Fruit fly (Drosophila melanogaster) whole organism, larva: Measurements from ENCODE around the gene SPE.
A peak's percentile ranks its signal among the peaks of the same experiment; 100 is the strongest.

Experiments
- noc ChIP-seq: fragments of 200-800 bp; sonication (Bioruptor generic); optimal IDR thresholded peaks from 3 replicates; lab custom pipeline; 2019; ENCODE audit warnings: missing biosample characterization, mild to moderate bottlenecking, missing genetic modification characterization, moderate library complexity

Gene SPE

dm6 chr3R:23685955-23686354, at the start of gene SPE:
Gene SPE, plus strand, starts transcription at chr3R:23686255.
- TF ChIP-seq noc (tag; lab: Kevin White, UChicago), result no peak

DNA sequence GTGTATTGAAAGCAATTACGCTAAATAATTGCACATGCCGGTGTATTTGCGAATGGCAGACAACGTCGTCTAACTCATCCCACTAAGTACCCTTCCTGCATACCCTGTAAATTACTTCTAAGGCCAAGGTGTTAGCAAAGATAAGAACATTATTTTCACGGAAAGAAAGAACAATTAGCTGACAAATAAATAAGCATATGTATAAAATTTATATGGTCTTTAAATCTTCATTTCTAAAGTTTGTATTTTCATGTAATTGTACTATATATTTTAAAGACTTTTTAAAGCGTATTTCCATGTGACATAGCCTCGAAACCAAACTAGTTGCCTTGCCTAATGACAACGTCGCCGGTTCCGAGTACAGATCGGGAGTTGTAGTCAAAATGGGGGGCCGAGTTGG, 48.8 kb upstream of the SPE start:
- no peak for TF ChIP-seq noc (tag; lab: Kevin White, UChicago)

- no peak for TF ChIP-seq noc (tag; lab: Kevin White, UChicago)
These were observed 47.7 kb upstream of the SPE start for dm6 chr3R:23638351-23638750.

dm6 chr3R:23639583-23639982, 46.5 kb upstream of the SPE start:
- no peak for TF ChIP-seq noc (tag; lab: Kevin White, UChicago)

DNA sequence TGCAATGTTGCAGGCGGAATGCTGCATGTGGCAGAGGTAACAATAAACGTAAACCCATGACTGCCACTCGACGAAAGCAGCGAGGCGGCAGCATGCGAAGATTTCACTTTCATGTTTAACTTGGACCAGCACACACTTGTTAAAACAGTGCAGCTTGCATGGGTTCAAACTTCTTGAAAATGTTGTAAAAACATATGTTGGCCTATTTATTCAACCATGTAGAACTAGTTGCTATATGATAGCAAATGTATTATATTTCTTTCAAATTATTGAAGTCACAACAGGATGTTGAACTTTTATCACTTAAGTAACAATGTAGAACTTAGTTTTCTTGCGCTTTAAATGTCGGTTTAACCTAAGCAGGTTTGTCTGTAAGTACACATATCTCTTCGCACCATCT, 43.2 kb upstream of the SPE start:
- no peak for TF ChIP-seq noc (tag; lab: Kevin White, UChicago)

DNA sequence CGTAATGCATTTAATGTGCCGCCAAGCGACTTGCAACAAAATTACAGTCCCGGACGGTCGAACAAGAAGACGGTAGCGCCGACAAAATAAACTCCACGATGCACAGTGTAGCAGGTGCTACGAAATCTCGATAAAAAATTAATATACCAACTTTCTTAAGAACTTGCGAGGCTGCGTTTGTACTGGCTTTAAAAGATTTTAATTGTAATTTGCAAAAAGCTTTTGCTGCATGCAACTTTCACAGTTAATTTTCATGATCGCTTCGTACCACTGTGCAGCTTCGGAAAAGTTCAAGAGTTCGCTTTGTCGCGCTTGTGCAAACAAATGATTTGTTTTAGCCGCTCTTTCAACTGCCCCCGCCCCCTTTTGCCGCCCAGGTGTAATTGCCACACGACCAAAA, 39.9 kb upstream of the SPE start:
- TF ChIP-seq noc (tag; lab: Kevin White, UChicago), result no peak

dm6 chr3R:23649831-23650230, 36.2 kb upstream of the SPE start:
- TF ChIP-seq noc (tag; lab: Kevin White, UChicago), result no peak

DNA sequence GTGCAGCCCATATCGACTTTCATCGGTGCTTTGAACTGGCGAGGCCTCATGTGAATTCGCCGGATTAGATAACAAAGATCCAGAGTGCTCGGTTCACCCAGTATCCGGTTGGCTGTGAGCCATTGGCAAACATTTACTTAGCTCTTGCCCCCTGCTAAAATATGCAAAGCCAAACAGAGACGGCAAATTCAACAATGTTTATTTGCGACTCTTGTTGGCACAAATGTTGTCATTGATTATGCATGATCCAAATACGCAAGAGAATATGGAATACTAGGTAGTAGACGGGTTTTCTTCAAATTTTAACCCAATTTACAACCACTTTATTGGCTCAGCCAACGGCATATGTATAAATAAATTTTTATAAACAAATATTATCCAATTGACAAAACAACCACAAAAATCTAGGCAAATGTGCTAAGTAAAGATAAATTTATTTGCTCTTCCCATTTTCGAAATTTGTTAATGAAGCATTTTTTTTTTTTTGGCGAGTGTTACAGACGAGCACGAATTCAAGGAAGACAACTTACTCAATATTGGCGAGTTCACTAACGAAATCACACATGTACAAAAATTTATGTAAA, 33.4 kb upstream of the SPE start:
- peak; percentile 89 for TF ChIP-seq noc (tag; lab: Kevin White, UChicago)

DNA sequence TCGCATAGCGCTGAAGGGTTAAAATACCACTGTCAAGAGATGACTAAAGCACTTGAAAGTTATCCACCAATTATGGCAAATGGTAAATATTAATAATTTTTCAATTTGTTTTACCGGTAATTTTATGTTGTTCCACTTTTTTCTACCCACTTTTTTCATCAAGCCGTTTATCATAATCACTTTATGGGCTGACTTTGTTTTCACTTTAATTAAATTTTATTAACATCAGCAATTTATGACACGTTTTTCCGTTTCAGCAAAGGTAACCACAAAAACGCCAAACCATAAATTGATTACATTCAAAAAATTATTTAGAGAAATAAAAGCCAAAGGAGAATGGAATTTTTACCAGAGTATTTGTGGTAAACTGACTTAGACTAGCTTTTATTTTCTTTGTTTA, 30.6 kb upstream of the SPE start:
- no peak for TF ChIP-seq noc (tag; lab: Kevin White, UChicago)

- TF ChIP-seq noc (tag; lab: Kevin White, UChicago), result peak; percentile 58
These were observed 28.4 kb upstream of the SPE start for dm6 chr3R:23657357-23658318.

dm6 chr3R:23658948-23659347, 27.1 kb upstream of the SPE start:
- no peak for TF ChIP-seq noc (tag; lab: Kevin White, UChicago)

DNA sequence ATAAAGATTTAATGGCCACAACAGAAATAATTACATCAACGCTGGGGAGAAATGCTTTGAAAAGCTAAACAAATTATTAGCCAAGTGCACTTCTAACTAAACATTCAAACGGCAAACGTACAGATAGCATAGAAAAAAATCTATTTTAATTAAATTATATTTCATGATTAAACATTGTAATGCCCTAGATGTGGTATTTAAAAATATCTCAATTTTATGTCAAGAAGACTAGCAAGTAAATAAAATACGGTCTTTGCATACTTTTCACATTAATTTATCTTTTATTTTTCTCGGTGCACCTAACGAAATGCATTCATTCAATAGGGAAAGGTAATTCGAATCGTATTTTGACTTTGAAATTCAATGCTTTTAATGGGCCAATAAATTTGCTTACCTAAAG, 26.5 kb upstream of the SPE start:
- TF ChIP-seq noc (tag; lab: Kevin White, UChicago), result no peak

DNA sequence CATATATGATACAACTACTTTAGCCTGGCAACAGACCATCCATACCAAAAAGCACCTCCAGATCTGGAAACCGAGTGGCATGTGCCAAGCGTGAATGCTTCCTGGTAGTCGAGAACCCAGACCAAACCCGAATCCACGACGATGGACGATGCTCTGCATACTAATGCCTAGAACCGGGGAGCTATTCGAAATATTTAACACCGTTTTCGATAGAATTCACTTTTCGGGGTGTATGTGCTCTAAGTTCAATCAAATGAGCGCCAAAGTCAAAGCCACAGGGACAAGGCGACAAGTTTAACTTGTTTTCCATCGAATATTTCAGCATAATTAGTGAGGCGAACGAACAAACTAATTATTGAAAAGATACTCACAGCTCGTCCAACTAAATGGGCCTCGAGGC, 23.3 kb upstream of the SPE start:
- TF ChIP-seq noc (tag; lab: Kevin White, UChicago), result no peak

dm6 chr3R:23664437-23664836, 21.6 kb upstream of the SPE start:
- no peak for TF ChIP-seq noc (tag; lab: Kevin White, UChicago)

DNA sequence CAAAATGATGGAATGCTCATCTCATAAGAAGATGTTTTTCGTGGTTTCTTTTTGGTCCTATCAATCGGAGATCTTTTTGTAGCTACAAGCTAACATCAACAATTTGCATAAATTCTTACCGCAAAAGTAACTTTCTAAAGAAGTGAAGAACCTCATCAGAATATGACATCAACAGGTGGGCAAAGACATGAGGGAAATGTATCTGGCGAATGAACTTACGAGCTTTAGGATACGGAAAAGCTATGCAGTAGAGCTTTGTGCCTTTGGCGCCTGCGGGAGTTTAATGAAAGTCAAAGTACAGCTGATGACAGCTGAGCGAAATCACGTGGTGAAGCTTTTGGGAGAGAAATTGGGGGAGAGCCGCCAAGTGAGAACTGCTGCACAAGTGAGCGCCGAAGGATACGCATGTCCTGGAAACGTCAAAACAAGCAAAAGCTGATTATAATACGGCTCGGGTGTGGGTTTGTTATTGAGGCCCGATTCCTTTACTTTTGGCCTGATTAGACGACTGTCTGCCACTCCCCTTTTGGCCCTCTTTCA, 19.3 kb upstream of the SPE start:
- no peak for TF ChIP-seq noc (tag; lab: Kevin White, UChicago)

DNA sequence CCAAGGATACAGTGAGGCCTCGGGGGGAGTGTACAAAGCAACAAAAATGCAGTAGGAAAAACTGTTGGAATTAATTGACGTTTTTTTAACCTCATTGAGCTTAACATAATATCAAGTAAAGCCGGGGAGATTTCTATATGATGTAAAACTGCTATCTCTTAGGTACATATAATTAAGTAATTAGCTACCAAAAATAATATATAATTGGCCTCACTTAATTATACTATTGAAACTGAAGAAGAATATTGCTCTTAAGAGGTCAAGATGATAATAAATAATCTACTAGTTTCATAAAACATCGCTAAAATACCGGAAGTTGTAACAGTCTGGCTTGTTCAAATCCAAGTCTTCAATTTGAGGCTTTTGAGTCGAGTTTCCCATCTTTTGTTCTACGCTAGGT, 18.6 kb upstream of the SPE start:
- no peak for TF ChIP-seq noc (tag; lab: Kevin White, UChicago)

DNA sequence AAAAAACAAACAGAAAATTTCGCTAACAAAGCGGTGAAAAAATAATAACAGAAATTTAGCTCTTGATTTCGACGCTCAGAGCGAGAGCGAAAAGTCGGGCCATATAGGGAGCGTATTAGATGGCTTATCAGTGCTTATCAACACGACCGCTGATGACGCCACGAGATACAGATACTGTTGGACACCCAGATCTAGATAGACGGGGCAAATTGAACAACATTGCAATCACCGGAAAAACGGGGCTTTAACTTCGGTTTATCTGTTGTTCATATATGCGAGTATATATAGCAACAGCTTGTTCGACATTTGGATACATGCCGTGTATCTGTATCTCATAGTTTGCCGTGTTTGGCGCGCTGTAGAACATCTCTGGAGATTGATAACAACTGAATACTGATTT, 17.5 kb upstream of the SPE start:
- TF ChIP-seq noc (tag; lab: Kevin White, UChicago), result peak; percentile 9
